Fruit fly (Drosophila melanogaster): ENCODE results near the gene P5CS.
A peak's percentile ranks its signal among the peaks of the same experiment; 100 is the strongest.

The P5CS gene

dm6 chr3L:21971735-21972134 lies at the start of gene P5CS (continued):
- TF ChIP-seq CG8290 (GFP tag; optimal IDR thresholded peaks at IDR 0.05) (no peak), CG8290 (tag; optimal IDR thresholded peaks at IDR 0.05) (no peak), psq (GFP tag; optimal IDR thresholded peaks at IDR 0.05) (no peak), slbo (GFP tag; IDR thresholded peaks at IDR 0.05) (no peak), Mrtf (GFP tag; IDR thresholded peaks at IDR 0.05) (no peak), CG34376 (GFP tag; optimal IDR thresholded peaks at IDR 0.05) (peak; percentile 47), rib (GFP tag; IDR thresholded peaks at IDR 0.05) (no peak), CG12659 (GFP tag; optimal IDR thresholded peaks at IDR 0.05) (no peak), D19B (GFP tag; optimal IDR thresholded peaks at IDR 0.05) (no peak), pfk (GFP tag; optimal IDR thresholded peaks at IDR 0.05) (no peak), MTF-1 (GFP tag; optimal IDR thresholded peaks at IDR 0.05; ENCODE audit: borderline replicate concordance) (no peak), CG11085 (GFP tag; IDR thresholded peaks at IDR 0.05) (no peak), Dfd (GFP tag; optimal IDR thresholded peaks at IDR 0.05) (no peak), nerfin-2 (GFP tag; IDR thresholded peaks at IDR 0.05; ENCODE audit: partially characterized antibody) (no peak), CG14710 (tag; optimal IDR thresholded peaks at IDR 0.05) (no peak)

dm6 chr3L:21930179-21930578 lies 41.6 kb upstream of the P5CS start:
- TF ChIP-seq lbe (GFP tag; optimal IDR thresholded peaks at IDR 0.05) (no peak), chinmo (GFP tag; IDR thresholded peaks at IDR 0.05; ENCODE audit: partially characterized antibody) (0 out of 4 replicates have a peak, but pooled peaks have one; percentile 33), CG2199 (GFP tag; IDR thresholded peaks at IDR 0.05) (peak; percentile 72; the same call in 1 of the 3 replicates)

dm6 chr3L:21934462-21934861 lies 37.3 kb upstream of the P5CS start, which contains the start of gene SLC22A:
Gene SLC22A, plus strand, starts transcription at chr3L:21934704.
- TF ChIP-seq sqz (GFP tag; optimal IDR thresholded peaks at IDR 0.05) (no peak), disco-r (GFP tag; optimal IDR thresholded peaks at IDR 0.05) (no peak), CG3407 (GFP tag; optimal IDR thresholded peaks at IDR 0.05) (no peak), Lhr (GFP tag; optimal IDR thresholded peaks at IDR 0.05) (no peak), CG15073 (GFP tag; optimal IDR thresholded peaks at IDR 0.05) (no peak), seq (GFP tag; IDR thresholded peaks at IDR 0.05) (no peak), nau (GFP tag; optimal IDR thresholded peaks at IDR 0.05) (no peak), hth (optimal IDR thresholded peaks at IDR 0.05) (no peak), Mrtf (GFP tag; IDR thresholded peaks at IDR 0.05) (no peak), lab (GFP tag; optimal IDR thresholded peaks at IDR 0.05) (peak; percentile 42), Ets97D (GFP tag; optimal IDR thresholded peaks at IDR 0.05) (no peak), CoRest (tag; optimal IDR thresholded peaks at IDR 0.05) (no peak), CG32532 (GFP tag; IDR thresholded peaks at IDR 0.05) (no peak), CG4617 (GFP tag; optimal IDR thresholded peaks at IDR 0.05; ENCODE audit: borderline replicate concordance) (no peak), CG3995 (GFP tag; optimal IDR thresholded peaks at IDR 0.05) (no peak), CG11085 (GFP tag; IDR thresholded peaks at IDR 0.05) (no peak), Fer1 (GFP tag; optimal IDR thresholded peaks at IDR 0.05) (no peak), BtbVII (GFP tag; optimal IDR thresholded peaks at IDR 0.05) (no peak), CG3163 (GFP tag; optimal IDR thresholded peaks at IDR 0.05) (no peak), sug (tag; optimal IDR thresholded peaks at IDR 0.05) (peak; percentile 78), her (GFP tag; optimal IDR thresholded peaks at IDR 0.05) (no peak), sim (GFP tag; IDR thresholded peaks at IDR 0.05) (no peak), Hr78 (GFP tag; optimal IDR thresholded peaks at IDR 0.05) (no peak), hbn (GFP tag; IDR thresholded peaks at IDR 0.05; ENCODE audit: partially characterized antibody) (no peak), Jarid2 (GFP tag; optimal IDR thresholded peaks at IDR 0.05) (peak; percentile 45), CG2129 (GFP tag; IDR thresholded peaks at IDR 0.05; ENCODE audit: partially characterized antibody) (no peak), sens-2 (GFP tag; IDR thresholded peaks at IDR 0.05) (no peak), PHDP (tag; optimal IDR thresholded peaks at IDR 0.05) (no peak), da (GFP tag; optimal IDR thresholded peaks at IDR 0.05) (no peak), CG8281 (tag; optimal IDR thresholded peaks at IDR 0.05) (no peak), bigmax (GFP tag; optimal IDR thresholded peaks at IDR 0.05) (no peak), inv (GFP tag; IDR thresholded peaks at IDR 0.05; ENCODE audit: partially characterized antibody) (no peak), CG13123 (GFP tag; optimal IDR thresholded peaks at IDR 0.05) (no peak)

All from whole organism, embryonic.